1 fruit fly cellular context compared by ENCODE assay signal in the genomic region with DNA sequence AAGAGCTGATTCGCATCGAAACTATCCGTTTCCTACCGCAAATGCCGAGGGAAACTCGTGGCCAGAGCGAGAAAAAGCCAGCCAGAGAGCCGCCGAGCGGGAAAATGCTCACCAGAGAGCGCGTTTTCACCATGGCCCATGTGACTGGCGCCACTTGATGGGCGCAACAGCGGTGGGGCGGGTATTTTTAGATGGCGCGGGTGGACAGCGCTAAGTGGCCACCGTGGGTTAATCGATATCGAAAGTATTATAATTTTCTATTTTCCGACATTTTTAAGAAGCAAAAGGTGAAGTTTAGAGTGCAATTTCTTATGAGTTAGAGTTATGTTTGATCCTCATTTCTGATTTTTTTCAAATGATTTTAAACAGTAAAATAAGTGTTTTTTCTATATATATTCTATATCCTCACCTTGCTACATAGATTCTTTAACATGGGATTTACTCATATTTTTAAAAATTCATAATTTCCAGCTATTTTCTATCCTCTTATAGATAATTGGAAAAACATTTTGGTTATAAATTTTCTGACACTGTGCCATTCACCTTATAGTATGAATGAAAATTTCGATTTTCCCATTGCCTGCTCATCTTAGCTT.
TF ChIP-seq lines count a peak whose summit lies in the region.

A gene (minus strand): TSS at position 360 of the 596 bp plus-strand sequence.

TF ChIP-seq in whole organism, embryonic, 481 proteins besides CTCF, POLR2A, EP300 and RAD21 (continued from another document and continues in another):
- TF ChIP-seq ci (GFP tag; IDR thresholded peaks at IDR 0.05; lab: Robert Waterston, UW) (peak; percentile 35; the same call in 1 of the 3 replicates), tgo (GFP tag; IDR thresholded peaks at IDR 0.05; lab: Robert Waterston, UW) (peak; percentile 69; the same call in 2 of the 3 replicates), Sry-β (GFP tag; optimal IDR thresholded peaks at IDR 0.05; lab: Kevin White, UChicago) (no peak), Doc3 (GFP tag; IDR thresholded peaks at IDR 0.05; lab: Robert Waterston, UW; ENCODE audit: partially characterized antibody) (no peak), lab (GFP tag; optimal IDR thresholded peaks at IDR 0.05; lab: Kevin White, UChicago) (peak; percentile 92), CG17612 (GFP tag; IDR thresholded peaks at IDR 0.05; lab: Robert Waterston, UW) (peak; percentile 55; the same call in 1 of the 2 replicates), Optix (GFP tag; IDR thresholded peaks at IDR 0.05; lab: Robert Waterston, UW) (no peak), E2f2 (GFP tag; IDR thresholded peaks at IDR 0.05; lab: Robert Waterston, UW) (peak; percentile 49; the same call in 1 of the 2 replicates), Hey (tag; optimal IDR thresholded peaks at IDR 0.05; lab: Kevin White, UChicago) (no peak), dan (GFP tag; IDR thresholded peaks at IDR 0.05; lab: Robert Waterston, UW) (no peak), CG10979 (tag; optimal IDR thresholded peaks at IDR 0.05; lab: Kevin White, UChicago) (no peak), exex (tag; optimal IDR thresholded peaks at IDR 0.05; lab: Kevin White, UChicago) (peak; percentile 44), CG33557 (GFP tag; optimal IDR thresholded peaks at IDR 0.05; lab: Kevin White, UChicago) (no peak), Jarid2 (GFP tag; optimal IDR thresholded peaks at IDR 0.05; lab: Kevin White, UChicago) (peak; percentile 55), sima (GFP tag; optimal IDR thresholded peaks at IDR 0.05; lab: Kevin White, UChicago) (no peak), Side (GFP tag; optimal IDR thresholded peaks at IDR 0.05; lab: Kevin White, UChicago) (peak; percentile 18), CG14050 (GFP tag; IDR thresholded peaks at IDR 0.05; lab: Robert Waterston, UW) (peak; percentile 50), CG4404 (GFP tag; IDR thresholded peaks at IDR 0.05; lab: Robert Waterston, UW) (peak; percentile 73), twi (tag; optimal IDR thresholded peaks at IDR 0.05; lab: Kevin White, UChicago) (no peak), ranshi (GFP tag; IDR thresholded peaks at IDR 0.05; lab: Robert Waterston, UW) (peak; percentile 78), hbn (GFP tag; IDR thresholded peaks at IDR 0.05; lab: Robert Waterston, UW; ENCODE audit: partially characterized antibody) (no peak), Sin3A (optimal IDR thresholded peaks at IDR 0.05; lab: Kevin White, UChicago) (no peak), Oaz (GFP tag; IDR thresholded peaks at IDR 0.05; lab: Robert Waterston, UW) (peak; percentile 59), CG9609 (GFP tag; optimal IDR thresholded peaks at IDR 0.05; lab: Kevin White, UChicago) (no peak), Opbp (GFP tag; IDR thresholded peaks at IDR 0.05; lab: Robert Waterston, UW; ENCODE audit: partially characterized antibody) (no peak), CG12391 (tag; optimal IDR thresholded peaks at IDR 0.05; lab: Kevin White, UChicago) (no peak), CG15269 (tag; optimal IDR thresholded peaks at IDR 0.05; lab: Kevin White, UChicago) (peak; percentile 60), Med (GFP tag; lab: Kevin White, UChicago) (peak; percentile 78), CG12219 (GFP tag; optimal IDR thresholded peaks at IDR 0.05; lab: Kevin White, UChicago) (peak; percentile 56), CG10321 (GFP tag; IDR thresholded peaks at IDR 0.05; lab: Robert Waterston, UW) (no peak), CG13123 (GFP tag; optimal IDR thresholded peaks at IDR 0.05; lab: Kevin White, UChicago) (no peak), CrebB (tag; optimal IDR thresholded peaks at IDR 0.05; lab: Kevin White, UChicago) (peak; percentile 46), dysf (GFP tag; IDR thresholded peaks at IDR 0.05; lab: Robert Waterston, UW) (peak; percentile 84), CG13287 (GFP tag; IDR thresholded peaks at IDR 0.05; lab: Robert Waterston, UW; ENCODE audit: partially characterized antibody) (no peak), Gug (GFP tag; IDR thresholded peaks at IDR 0.05; lab: Robert Waterston, UW) (peak; percentile 49; the same call in 2 of the 4 replicates), Usf (GFP tag; optimal IDR thresholded peaks at IDR 0.05; lab: Kevin White, UChicago) (peak; percentile 71), danr (GFP tag; IDR thresholded peaks at IDR 0.05; lab: Robert Waterston, UW) (peak; percentile 48; the same call in 1 of the 2 replicates), CG13296 (GFP tag; optimal IDR thresholded peaks at IDR 0.05; lab: Kevin White, UChicago) (peak; percentile 85), zfh1 (GFP tag; IDR thresholded peaks at IDR 0.05; lab: Robert Waterston, UW) (no peak), CG8388 (GFP tag; optimal IDR thresholded peaks at IDR 0.05; lab: Kevin White, UChicago) (peak; percentile 49), bigmax (GFP tag; optimal IDR thresholded peaks at IDR 0.05; lab: Kevin White, UChicago) (no peak), schlank (tag; optimal IDR thresholded peaks at IDR 0.05; lab: Kevin White, UChicago) (no peak), zen2 (GFP tag; IDR thresholded peaks at IDR 0.05; lab: Robert Waterston, UW; ENCODE audit: partially characterized antibody) (no peak), CG4617 (GFP tag; optimal IDR thresholded peaks at IDR 0.05; lab: Kevin White, UChicago; ENCODE audit: borderline replicate concordance) (peak; percentile 32), seq (GFP tag; IDR thresholded peaks at IDR 0.05; lab: Robert Waterston, UW) (peak; percentile 76), CG2875 (GFP tag; optimal IDR thresholded peaks at IDR 0.05; lab: Kevin White, UChicago) (peak; percentile 51), yki (optimal IDR thresholded peaks at IDR 0.05; lab: Kevin White, UChicago) (peak; percentile 49), CG1832 (GFP tag; optimal IDR thresholded peaks at IDR 0.05; lab: Kevin White, UChicago) (no peak), CG9215 (GFP tag; IDR thresholded peaks at IDR 0.05; lab: Robert Waterston, UW) (peak; percentile 84), B-H1 (GFP tag; IDR thresholded peaks at IDR 0.05; lab: Robert Waterston, UW) (peak; percentile 74), CG10147 (GFP tag; optimal IDR thresholded peaks at IDR 0.05; lab: Kevin White, UChicago) (peak; percentile 26), CG11696 (GFP tag; IDR thresholded peaks at IDR 0.05; lab: Robert Waterston, UW) (peak; percentile 49; the same call in 1 of the 2 replicates), gcm2 (GFP tag; optimal IDR thresholded peaks at IDR 0.05; lab: Kevin White, UChicago) (peak; percentile 5), dmrt11E (tag; optimal IDR thresholded peaks at IDR 0.05; lab: Kevin White, UChicago) (no peak), cwo (GFP tag; optimal IDR thresholded peaks at IDR 0.05; lab: Kevin White, UChicago) (peak; percentile 87), Scr (GFP tag; IDR thresholded peaks at IDR 0.05; lab: Robert Waterston, UW; ENCODE audit: partially characterized antibody) (no peak), CG6813 (GFP tag; optimal IDR thresholded peaks at IDR 0.05; lab: Kevin White, UChicago) (peak; percentile 85), oc (tag; optimal IDR thresholded peaks at IDR 0.05; lab: Kevin White, UChicago) (no peak), org-1 (GFP tag; optimal IDR thresholded peaks at IDR 0.05; lab: Kevin White, UChicago) (peak; percentile 79), zfh2 (GFP tag; optimal IDR thresholded peaks at IDR 0.05; lab: Kevin White, UChicago) (peak; percentile 45), CG7963 (GFP tag; IDR thresholded peaks at IDR 0.05; lab: Robert Waterston, UW; ENCODE audit: partially characterized antibody) (no peak), TFAM (GFP tag; optimal IDR thresholded peaks at IDR 0.05; lab: Kevin White, UChicago) (no peak), HHEX (GFP tag; optimal IDR thresholded peaks at IDR 0.05; lab: Kevin White, UChicago) (peak; percentile 87), Lhr (GFP tag; optimal IDR thresholded peaks at IDR 0.05; lab: Kevin White, UChicago) (peak; percentile 15), sr (GFP tag; IDR thresholded peaks at IDR 0.05; lab: Robert Waterston, UW) (peak; percentile 50; the same call in 1 of the 3 replicates), grn (GFP tag; optimal IDR thresholded peaks at IDR 0.05; lab: Kevin White, UChicago) (no peak), CG14965 (GFP tag; optimal IDR thresholded peaks at IDR 0.05; lab: Kevin White, UChicago; ENCODE audit: borderline replicate concordance) (no peak), dmrt99B (tag; optimal IDR thresholded peaks at IDR 0.05; lab: Kevin White, UChicago) (peak; percentile 92), Neu2 (GFP tag; optimal IDR thresholded peaks at IDR 0.05; lab: Kevin White, UChicago; ENCODE audit: borderline replicate concordance) (no peak), pros (GFP tag; optimal IDR thresholded peaks at IDR 0.05; lab: Kevin White, UChicago) (no peak), BtbVII (GFP tag; optimal IDR thresholded peaks at IDR 0.05; lab: Kevin White, UChicago) (peak; percentile 90), Oli (tag; optimal IDR thresholded peaks at IDR 0.05; lab: Kevin White, UChicago) (peak; percentile 88), CG33213 (GFP tag; optimal IDR thresholded peaks at IDR 0.05; lab: Kevin White, UChicago) (no peak), gsb-n (tag; optimal IDR thresholded peaks at IDR 0.05; lab: Kevin White, UChicago) (peak; percentile 63), stc (GFP tag; IDR thresholded peaks at IDR 0.05; lab: Robert Waterston, UW) (peak; percentile 87), CG18476 (GFP tag; optimal IDR thresholded peaks at IDR 0.05; lab: Kevin White, UChicago) (no peak), gem (tag; optimal IDR thresholded peaks at IDR 0.05; lab: Kevin White, UChicago) (peak; percentile 94), klu (GFP tag; IDR thresholded peaks at IDR 0.05; lab: Robert Waterston, UW) (peak; percentile 45), NC2β (GFP tag; optimal IDR thresholded peaks at IDR 0.05; lab: Kevin White, UChicago) (no peak), CG30403 (GFP tag; optimal IDR thresholded peaks at IDR 0.05; lab: Kevin White, UChicago) (peak; percentile 78), mirr (GFP tag; optimal IDR thresholded peaks at IDR 0.05; lab: Kevin White, UChicago) (no peak), bowl (GFP tag; IDR thresholded peaks at IDR 0.05; lab: Robert Waterston, UW) (0 out of 2 replicates have a peak, but pooled peaks have one; percentile 22), CG2116 (GFP tag; optimal IDR thresholded peaks at IDR 0.05; lab: Kevin White, UChicago) (peak; percentile 22), CG3838 (GFP tag; optimal IDR thresholded peaks at IDR 0.05; lab: Kevin White, UChicago) (no peak), H2.0 (GFP tag; IDR thresholded peaks at IDR 0.05; lab: Robert Waterston, UW) (peak; percentile 50; the same call in 1 of the 2 replicates), NK7.1 (GFP tag; optimal IDR thresholded peaks at IDR 0.05; lab: Kevin White, UChicago) (no peak), CG7556 (GFP tag; optimal IDR thresholded peaks at IDR 0.05; lab: Kevin White, UChicago) (peak; percentile 93), dpn (GFP tag; optimal IDR thresholded peaks at IDR 0.05; lab: Kevin White, UChicago) (peak in 1 of 2 experiments; percentile 83), Stat92E (GFP tag; optimal IDR thresholded peaks at IDR 0.05; lab: Kevin White, UChicago) (no peak), knrl (GFP tag; IDR thresholded peaks at IDR 0.05; lab: Robert Waterston, UW; ENCODE audit: partially characterized antibody) (no peak), CG6765 (GFP tag; optimal IDR thresholded peaks at IDR 0.05; lab: Kevin White, UChicago) (peak; percentile 78), ind (GFP tag; optimal IDR thresholded peaks at IDR 0.05; lab: Kevin White, UChicago) (peak; percentile 83), PHDP (tag; optimal IDR thresholded peaks at IDR 0.05; lab: Kevin White, UChicago) (peak; percentile 91), Bteb2 (GFP tag; optimal IDR thresholded peaks at IDR 0.05; lab: Kevin White, UChicago) (peak; percentile 15), CG6683 (GFP tag; optimal IDR thresholded peaks at IDR 0.05; lab: Kevin White, UChicago) (peak; percentile 82), Chrac-16 (GFP tag; optimal IDR thresholded peaks at IDR 0.05; lab: Kevin White, UChicago) (peak; percentile 55), CG13424 (tag; optimal IDR thresholded peaks at IDR 0.05; lab: Kevin White, UChicago) (peak; percentile 90), CG16863 (GFP tag; optimal IDR thresholded peaks at IDR 0.05; lab: Kevin White, UChicago) (peak; percentile 21), CG30431 (GFP tag; optimal IDR thresholded peaks at IDR 0.05; lab: Kevin White, UChicago) (no peak), Dek (tag; optimal IDR thresholded peaks at IDR 0.05; lab: Kevin White, UChicago) (peak; percentile 84), jing (GFP tag; optimal IDR thresholded peaks at IDR 0.05; lab: Kevin White, UChicago) (no peak), Xbp1 (GFP tag; optimal IDR thresholded peaks at IDR 0.05; lab: Kevin White, UChicago) (peak; percentile 58), C15 (GFP tag; IDR thresholded peaks at IDR 0.05; lab: Robert Waterston, UW) (peak; percentile 28; the same call in 1 of the 3 replicates), CG34376 (GFP tag; optimal IDR thresholded peaks at IDR 0.05; lab: Kevin White, UChicago) (peak; percentile 62), Spps (tag; optimal IDR thresholded peaks at IDR 0.05; lab: Kevin White, UChicago) (peak; percentile 61), zen (tag; optimal IDR thresholded peaks at IDR 0.05; lab: Kevin White, UChicago) (no peak), CG4707 (GFP tag; optimal IDR thresholded peaks at IDR 0.05; lab: Kevin White, UChicago) (no peak), sug (tag; optimal IDR thresholded peaks at IDR 0.05; lab: Kevin White, UChicago) (peak; percentile 77), CG1647 (GFP tag; optimal IDR thresholded peaks at IDR 0.05; lab: Kevin White, UChicago) (no peak), Hr51 (GFP tag; optimal IDR thresholded peaks at IDR 0.05; lab: Kevin White, UChicago) (peak in 1 of 2 experiments; percentile 83), Abd-B (GFP tag; optimal IDR thresholded peaks at IDR 0.05; lab: Kevin White, UChicago) (peak; percentile 43), CG9727 (GFP tag; optimal IDR thresholded peaks at IDR 0.05; lab: Kevin White, UChicago) (peak; percentile 63), CG32767 (GFP tag; IDR thresholded peaks at IDR 0.05; lab: Robert Waterston, UW) (peak; percentile 62; the same call in 1 of the 2 replicates), CG34422 (GFP tag; IDR thresholded peaks at IDR 0.05; lab: Robert Waterston, UW) (no peak; the same call in 1 of the 3 replicates), CG4328 (GFP tag; optimal IDR thresholded peaks at IDR 0.05; lab: Kevin White, UChicago) (peak; percentile 74), Mrtf (GFP tag; IDR thresholded peaks at IDR 0.05; lab: Robert Waterston, UW) (peak; percentile 70; the same call in 2 of the 3 replicates), ac (GFP tag; optimal IDR thresholded peaks at IDR 0.05; lab: Kevin White, UChicago) (no peak), CG17359 (tag; optimal IDR thresholded peaks at IDR 0.05; lab: Kevin White, UChicago) (peak; percentile 86), MESR4 (GFP tag; optimal IDR thresholded peaks at IDR 0.05; lab: Kevin White, UChicago) (no peak), tx (GFP tag; optimal IDR thresholded peaks at IDR 0.05; lab: Kevin White, UChicago) (peak; percentile 21), cato (GFP tag; optimal IDR thresholded peaks at IDR 0.05; lab: Kevin White, UChicago; ENCODE audit: borderline replicate concordance) (peak; percentile 59), Doc2 (GFP tag; IDR thresholded peaks at IDR 0.05; lab: Robert Waterston, UW) (no peak)
